Fruit fly (Drosophila melanogaster) whole organism, embryonic: ENCODE results near the gene sac.

Experiments
- ATbp ChIP-seq: fragments of 200-800 bp; sonication (Bioruptor generic); optimal IDR thresholded peaks from 2 replicates; lab custom pipeline; 2017; ENCODE audit warnings: missing biosample characterization, mild to moderate bottlenecking, missing genetic modification characterization, missing genetic modification reagents
- Adf1 ChIP-seq: fragments of 200-800 bp; sonication (Bioruptor generic); IDR thresholded peaks from 2 replicates; pipeline ENCODE4 v1.3.6; 2022; ENCODE audit warnings: missing biosample characterization, missing genetic modification characterization
- BEAF-32 ChIP-seq: fragments of 200-800 bp; sonication (Bioruptor generic); optimal IDR thresholded peaks from 3 replicates; lab custom pipeline; 2017; ENCODE audit warnings: missing biosample characterization, missing genetic modification characterization, mild to moderate bottlenecking, moderate library complexity, missing genetic modification reagents
- BtbVII ChIP-seq: fragments of 200-800 bp; sonication (Bioruptor generic); optimal IDR thresholded peaks from 3 replicates; lab custom pipeline; 2017; ENCODE audit warnings: missing biosample characterization, mild to moderate bottlenecking, missing genetic modification characterization
- CG10366 ChIP-seq: fragments of 200-800 bp; sonication (Bioruptor generic); IDR thresholded peaks from 2 replicates; pipeline ENCODE4 v1.3.6; 2022; ENCODE audit warnings: missing biosample characterization, missing genetic modification characterization
- CG10959 ChIP-seq: fragments of 200-800 bp; sonication (Bioruptor generic); IDR thresholded peaks from 2 replicates; pipeline ENCODE4 v1.3.6; 2022; ENCODE audit warnings: missing biosample characterization, missing genetic modification characterization
- CG11247 ChIP-seq: fragments of 200-800 bp; sonication (Bioruptor generic); IDR thresholded peaks from 2 replicates; pipeline ENCODE4 v1.3.6; 2022; ENCODE audit warnings: missing biosample characterization, missing genetic modification characterization
- CG11504 ChIP-seq: fragments of 200-800 bp; sonication (Bioruptor generic); optimal IDR thresholded peaks from 3 replicates; lab custom pipeline; 2019; ENCODE audit warnings: missing biosample characterization, mild to moderate bottlenecking, missing genetic modification characterization, moderate library complexity
- CG12071 ChIP-seq: fragments of 200-800 bp; sonication (Bioruptor generic); optimal IDR thresholded peaks from 3 replicates; lab custom pipeline; 2018; ENCODE audit warnings: missing biosample characterization, mild to moderate bottlenecking, missing genetic modification characterization
- CG12769 ChIP-seq: fragments of 200-800 bp; sonication (Bioruptor generic); optimal IDR thresholded peaks from 2 replicates; lab custom pipeline; 2019; ENCODE audit warnings: missing biosample characterization, mild to moderate bottlenecking, missing genetic modification characterization, moderate library complexity
- CG13287 ChIP-seq: fragments of 200-800 bp; sonication (Bioruptor generic); IDR thresholded peaks from 2 replicates; pipeline ENCODE4 v1.3.6; 2022; ENCODE audit warnings: missing biosample characterization, missing genetic modification characterization; ENCODE audit not compliant: partially characterized antibody
- CG13894 ChIP-seq: fragments of 200-800 bp; sonication (Bioruptor generic); optimal IDR thresholded peaks from 3 replicates; lab custom pipeline; 2018; ENCODE audit warnings: missing biosample characterization, mild to moderate bottlenecking, missing genetic modification characterization, moderate library complexity
- CG15514 ChIP-seq: fragments of 200-800 bp; sonication (Bioruptor generic); optimal IDR thresholded peaks from 3 replicates; lab custom pipeline; 2017; ENCODE audit warnings: missing biosample characterization, missing genetic modification characterization, mild to moderate bottlenecking, moderate library complexity, missing genetic modification reagents
- CG2678 ChIP-seq: fragments of 200-800 bp; sonication (Bioruptor generic); optimal IDR thresholded peaks from 3 replicates; lab custom pipeline; 2019; ENCODE audit warnings: missing biosample characterization, mild to moderate bottlenecking, missing genetic modification characterization, moderate library complexity
- CG2712 ChIP-seq: fragments of 200-800 bp; optimal IDR thresholded peaks from 3 replicates; lab custom pipeline; 2019; ENCODE audit warnings: missing biosample characterization, mild to moderate bottlenecking, missing genetic modification characterization, moderate library complexity
- CG30020 ChIP-seq: fragments of 200-800 bp; optimal IDR thresholded peaks from 2 replicates; lab custom pipeline; 2019; ENCODE audit warnings: missing biosample characterization, mild to moderate bottlenecking, missing genetic modification characterization, moderate library complexity
- CG31365 ChIP-seq: fragments of 200-800 bp; sonication (Bioruptor generic); optimal IDR thresholded peaks from 2 replicates; lab custom pipeline; 2018; ENCODE audit warnings: missing biosample characterization, mild to moderate bottlenecking, missing genetic modification characterization
- CG3163 ChIP-seq: fragments of 200-800 bp; sonication (Bioruptor generic); optimal IDR thresholded peaks from 3 replicates; lab custom pipeline; 2016; ENCODE audit warnings: missing biosample characterization, missing genetic modification characterization
- CG34422 ChIP-seq: fragments of 200-800 bp; sonication (Bioruptor generic); IDR thresholded peaks from 3 replicates; pipeline ENCODE4 v1.3.6; 2022; ENCODE audit warnings: missing biosample characterization, missing genetic modification characterization
- CG8924 ChIP-seq: fragments of 200-800 bp; optimal IDR thresholded peaks from 3 replicates; lab custom pipeline; 2019; ENCODE audit warnings: missing biosample characterization, mild to moderate bottlenecking, missing genetic modification characterization, moderate library complexity
- Dll ChIP-seq: fragments of 200-800 bp; sonication (Bioruptor generic); IDR thresholded peaks from 4 replicates; pipeline ENCODE4 v1.3.6; 2022; ENCODE audit warnings: missing biosample characterization, missing genetic modification characterization; ENCODE audit not compliant: partially characterized antibody
- HLH54F ChIP-seq: fragments of 200-800 bp; sonication (Bioruptor generic); optimal IDR thresholded peaks from 3 replicates; lab custom pipeline; 2016; ENCODE audit warnings: missing biosample characterization, missing genetic modification characterization
- Meics ChIP-seq: fragments of 200-800 bp; sonication (Bioruptor generic); optimal IDR thresholded peaks from 2 replicates; lab custom pipeline; 2017; ENCODE audit warnings: missing biosample characterization, mild to moderate bottlenecking, missing genetic modification characterization
- Pdp1 ChIP-seq, 2 experiments: fragments of 200-800 bp; sonication (Bioruptor generic); optimal IDR thresholded peaks; 3 replicates each; lab custom pipeline; 2016; ENCODE audit warnings: missing biosample characterization in 2 of 2, missing genetic modification characterization in 2 of 2, mild to moderate bottlenecking in 1 of 2, moderate library complexity in 1 of 2
- Rfx ChIP-seq: fragments of 200-800 bp; sonication (Bioruptor generic); IDR thresholded peaks from 2 replicates; pipeline ENCODE4 v1.3.6; 2022; ENCODE audit warnings: missing biosample characterization, missing genetic modification characterization
- Sry-δ ChIP-seq: fragments of 200-800 bp; sonication (Bioruptor generic); optimal IDR thresholded peaks from 2 replicates; lab custom pipeline; 2016; ENCODE audit warnings: missing biosample characterization, missing genetic modification characterization
- YL-1 ChIP-seq: fragments of 200-800 bp; sonication (Bioruptor generic); optimal IDR thresholded peaks from 3 replicates; lab custom pipeline; 2017; ENCODE audit warnings: missing biosample characterization, mild to moderate bottlenecking, missing genetic modification characterization
- ab ChIP-seq: fragments of 200-800 bp; sonication (Bioruptor generic); optimal IDR thresholded peaks from 2 replicates; lab custom pipeline; 2016; ENCODE audit warnings: missing biosample characterization, missing genetic modification characterization
- ara ChIP-seq: fragments of 200-800 bp; sonication (Bioruptor generic); IDR thresholded peaks from 2 replicates; pipeline ENCODE4 v1.3.6; 2022; ENCODE audit warnings: missing biosample characterization, missing genetic modification characterization
- cg ChIP-seq: fragments of 200-800 bp; sonication (Bioruptor generic); optimal IDR thresholded peaks from 3 replicates; lab custom pipeline; 2019; ENCODE audit warnings: missing biosample characterization, mild to moderate bottlenecking, missing genetic modification characterization, moderate library complexity
- ci ChIP-seq: fragments of 200-800 bp; sonication (Bioruptor generic); IDR thresholded peaks from 3 replicates; pipeline ENCODE4 v1.3.6; 2022; ENCODE audit warnings: missing biosample characterization, missing genetic modification characterization
- crp ChIP-seq, 2 experiments: fragments of 200-800 bp; sonication (Bioruptor generic); optimal IDR thresholded peaks; 2 replicates in 1 of 2; 3 replicates in 1 of 2; lab custom pipeline; 2017; ENCODE audit warnings: missing biosample characterization in 2 of 2, missing genetic modification characterization in 2 of 2, mild to moderate bottlenecking in 1 of 2, moderate library complexity in 1 of 2
- da ChIP-seq: fragments of 200-800 bp; sonication (Bioruptor generic); optimal IDR thresholded peaks from 2 replicates; lab custom pipeline; 2016; ENCODE audit warnings: missing biosample characterization, missing genetic modification characterization
- disco-r ChIP-seq: fragments of 200-800 bp; sonication (Bioruptor generic); optimal IDR thresholded peaks from 2 replicates; lab custom pipeline; 2016; ENCODE audit warnings: missing biosample characterization, missing genetic modification characterization
- gfzf ChIP-seq: fragments of 200-800 bp; sonication (Bioruptor generic); optimal IDR thresholded peaks from 2 replicates; lab custom pipeline; 2016; ENCODE audit warnings: missing biosample characterization, mild to moderate bottlenecking, missing genetic modification characterization, moderate library complexity
- gsb-n ChIP-seq: fragments of 200-800 bp; sonication (Bioruptor generic); optimal IDR thresholded peaks from 3 replicates; lab custom pipeline; 2018; ENCODE audit warnings: missing biosample characterization, mild to moderate bottlenecking, missing genetic modification characterization
- jumu ChIP-seq: fragments of 200-800 bp; sonication (Bioruptor generic); optimal IDR thresholded peaks from 3 replicates; lab custom pipeline; 2016; ENCODE audit warnings: missing biosample characterization, missing genetic modification characterization
- lilli ChIP-seq: fragments of 200-800 bp; sonication (Bioruptor generic); optimal IDR thresholded peaks from 3 replicates; lab custom pipeline; 2016; ENCODE audit warnings: missing biosample characterization, missing genetic modification characterization
- otp ChIP-seq: fragments of 200-800 bp; sonication (Bioruptor generic); IDR thresholded peaks from 3 replicates; pipeline ENCODE4, ENCODE4 v1.3.6; 2022; ENCODE audit warnings: missing biosample characterization, missing genetic modification characterization
- pzg ChIP-seq: fragments of 200-800 bp; sonication (Bioruptor generic); optimal IDR thresholded peaks from 3 replicates; lab custom pipeline; 2018; ENCODE audit warnings: missing biosample characterization, mild to moderate bottlenecking, missing genetic modification characterization, moderate library complexity
- slp2 ChIP-seq: fragments of 200-800 bp; sonication (Bioruptor generic); optimal IDR thresholded peaks from 2 replicates; lab custom pipeline; 2016; ENCODE audit warnings: missing biosample characterization, missing genetic modification characterization
- stwl ChIP-seq: fragments of 200-800 bp; sonication (Bioruptor generic); optimal IDR thresholded peaks from 3 replicates; lab custom pipeline; 2018; ENCODE audit warnings: missing biosample characterization, mild to moderate bottlenecking, missing genetic modification characterization, moderate library complexity
- trem ChIP-seq: fragments of 200-800 bp; optimal IDR thresholded peaks from 3 replicates; lab custom pipeline; 2019; ENCODE audit warnings: missing biosample characterization, mild to moderate bottlenecking, missing genetic modification characterization, moderate library complexity
- twi ChIP-seq: fragments of 200-800 bp; optimal IDR thresholded peaks from 2 replicates; lab custom pipeline; 2019; ENCODE audit warnings: missing biosample characterization, mild to moderate bottlenecking, missing genetic modification characterization, moderate library complexity
- unpg ChIP-seq: fragments of 200-800 bp; sonication (Bioruptor generic); optimal IDR thresholded peaks from 3 replicates; lab custom pipeline; 2018; ENCODE audit warnings: missing biosample characterization, mild to moderate bottlenecking, missing genetic modification characterization, moderate library complexity
- wor ChIP-seq: fragments of 200-800 bp; sonication (Bioruptor generic); IDR thresholded peaks from 2 replicates; pipeline ENCODE4 v1.3.6; 2022; ENCODE audit warnings: missing biosample characterization, missing genetic modification characterization
- z ChIP-seq: fragments of 200-800 bp; sonication (Bioruptor generic); IDR thresholded peaks from 3 replicates; pipeline ENCODE4 v1.3.6; 2022; ENCODE audit warnings: missing biosample characterization, missing genetic modification characterization
- zen2 ChIP-seq: fragments of 200-800 bp; sonication (Bioruptor generic); IDR thresholded peaks from 3 replicates; pipeline ENCODE4 v1.3.6; 2022; ENCODE audit warnings: missing biosample characterization, missing genetic modification characterization; ENCODE audit not compliant: partially characterized antibody

Gene sac

DNA sequence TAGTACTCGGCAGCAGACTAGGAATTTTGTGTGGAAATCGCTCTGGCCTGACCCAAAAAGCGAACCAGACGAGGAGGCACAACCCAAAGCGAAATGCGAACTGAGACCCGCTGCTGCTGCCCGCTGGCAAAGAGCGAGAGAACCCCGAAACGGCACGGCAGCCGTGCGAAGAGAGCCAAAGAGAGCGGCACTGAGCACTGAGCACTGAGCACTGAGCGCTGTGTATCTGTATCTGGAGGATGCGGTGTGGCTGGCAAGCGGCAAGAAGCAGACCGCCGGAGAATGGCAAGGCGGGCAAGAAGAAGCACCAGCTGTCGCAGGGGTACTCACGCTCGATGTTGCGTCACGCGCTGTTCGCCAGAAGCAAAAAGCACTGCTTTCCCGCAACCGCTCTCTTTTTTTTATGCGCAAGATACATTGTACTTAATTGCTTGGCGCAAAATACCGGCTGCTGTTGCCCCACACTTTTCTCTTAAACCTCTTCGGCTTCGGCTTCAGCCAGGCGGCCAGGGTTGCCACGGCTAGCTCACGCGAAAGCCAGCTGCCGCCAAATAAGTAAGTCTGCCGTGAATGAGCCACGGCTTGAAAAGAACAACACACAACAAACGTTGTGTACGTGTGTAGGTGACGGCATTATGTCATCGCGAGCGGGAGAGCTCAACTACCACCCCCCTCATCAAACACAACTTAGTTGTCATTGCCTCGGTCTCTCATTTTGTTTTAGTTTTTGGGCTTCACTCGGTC is 27.2 kb upstream of the sac start (continued):
- TF ChIP-seq CG12769 (tag; lab: Kevin White, UChicago) (peak; percentile 68), stwl (peak; percentile 63), BtbVII (GFP tag; lab: Kevin White, UChicago) (peak; percentile 57), CG2712 (tag; lab: Kevin White, UChicago) (peak; percentile 27), cg (peak; percentile 78), CG11247 (no peak), ci (peak; percentile 79; the same call in 2 of the 3 replicates), CG10366 (no peak), jumu (GFP tag; lab: Kevin White, UChicago) (peak; percentile 40), gsb-n (tag; lab: Kevin White, UChicago) (peak; percentile 25), CG10959 (no peak), z (GFP tag; lab: Robert Waterston, UW) (0 out of 3 replicates have a peak, but pooled peaks have one; percentile 5), slp2 (GFP tag; lab: Kevin White, UChicago) (no peak), Pdp1 (GFP tag; optimal IDR thresholded peaks at IDR 0.05; lab: Kevin White, UChicago) (peak in 1 of 2 experiments; percentile 100), CG15514 (peak; percentile 34), CG31365 (tag; lab: Kevin White, UChicago) (peak; percentile 78), lilli (GFP tag; lab: Kevin White, UChicago) (peak; percentile 9), Adf1 (GFP tag; lab: Robert Waterston, UW) (peak; percentile 76), Rfx (GFP tag; lab: Robert Waterston, UW) (peak; percentile 18; the same call in 1 of the 2 replicates), zen2 (GFP tag; lab: Robert Waterston, UW) (peak; percentile 50; the same call in 2 of the 3 replicates), ara (GFP tag; lab: Robert Waterston, UW) (peak; percentile 41; the same call in 1 of the 2 replicates), crp (GFP tag; optimal IDR thresholded peaks at IDR 0.05; lab: Kevin White, UChicago) (peak in 1 of 2 experiments; percentile 60), Meics (GFP tag; lab: Kevin White, UChicago) (no peak), HLH54F (GFP tag; lab: Kevin White, UChicago) (no peak), pzg (peak; percentile 69), da (peak; percentile 36), CG34422 (GFP tag; lab: Robert Waterston, UW) (peak; percentile 75; the same call in 1 of the 3 replicates), wor (no peak), CG12071 (GFP tag; lab: Kevin White, UChicago) (peak; percentile 35), CG2678 (tag; lab: Kevin White, UChicago) (no peak), otp (GFP tag; lab: Robert Waterston, UW) (peak; percentile 30; the same call in 1 of the 3 replicates), BEAF-32 (peak; percentile 57), Sry-δ (GFP tag; lab: Kevin White, UChicago) (peak; percentile 8), CG3163 (GFP tag; lab: Kevin White, UChicago) (peak; percentile 98), trem (tag; lab: Kevin White, UChicago) (peak; percentile 5), ATbp (no peak), Dll (peak; percentile 68; the same call in 3 of the 4 replicates), CG13894 (tag; lab: Kevin White, UChicago) (peak; percentile 60), gfzf (GFP tag; lab: Kevin White, UChicago) (peak; percentile 2), CG30020 (no peak), CG11504 (tag; lab: Kevin White, UChicago) (peak; percentile 86), CG13287 (GFP tag; lab: Robert Waterston, UW) (peak; percentile 68), disco-r (peak; percentile 1), ab (GFP tag; lab: Kevin White, UChicago) (no peak), CG8924 (peak; percentile 18), unpg (GFP tag; lab: Kevin White, UChicago) (no peak), twi (tag; lab: Kevin White, UChicago) (no peak), YL-1 (GFP tag; lab: Kevin White, UChicago) (peak; percentile 91)
